Worm (Caenorhabditis elegans) whole organism, young adult: Measurements from ENCODE around the gene rnp-5.

ENCODE experiments used
- B0019.2 ChIP-seq: fragments of 200-800 bp; sonication (Bioruptor generic); conservative IDR thresholded peaks from 2 replicates; pipeline ENCODE4 v1.3.6; 2022; ENCODE audit warnings: missing genetic modification reagents, missing genetic modification characterization, missing compliant biosample characterization
- B0035.1 ChIP-seq: sonication (generic microtip); optimal IDR thresholded peaks from 2 replicates; lab custom pipeline; 2016; ENCODE audit warnings: missing genetic modification characterization, mild to moderate bottlenecking, missing compliant biosample characterization, missing genotype, missing genetic modification reagents
- B0336.3 ChIP-seq: fragments of 200-800 bp; sonication (Bioruptor generic); IDR thresholded peaks from 2 replicates; pipeline ENCODE4 v1.3.6; 2022; ENCODE audit warnings: missing genetic modification characterization, missing compliant biosample characterization
- F55B11.4 ChIP-seq: sonication (generic microtip); optimal IDR thresholded peaks from 2 replicates; lab custom pipeline; 2016; ENCODE audit warnings: missing compliant biosample characterization, missing genetic modification characterization, borderline replicate concordance; ENCODE audit not compliant: insufficient read depth
- F57A8.1 ChIP-seq: fragments of 200-800 bp; sonication (Bioruptor generic); optimal IDR thresholded peaks from 2 replicates; lab custom pipeline; 2018; ENCODE audit warnings: mild to moderate bottlenecking, missing genetic modification characterization, moderate library complexity, missing compliant biosample characterization
- Y53G8AR.9 ChIP-seq: fragments of 200-800 bp; sonication (Bioruptor generic); conservative IDR thresholded peaks from 2 replicates; pipeline ENCODE4 v1.3.6; 2022; ENCODE audit warnings: missing genetic modification reagents, missing genetic modification characterization, missing compliant biosample characterization
- Y56A3A.18 ChIP-seq: fragments of 200-800 bp; sonication (Bioruptor generic); IDR thresholded peaks from 2 replicates; pipeline ENCODE4 v1.3.6; 2022; ENCODE audit warnings: missing genetic modification reagents, missing genetic modification characterization, missing compliant biosample characterization
- Y79H2A.3 ChIP-seq: fragments of 200-800 bp; sonication (Bioruptor generic); conservative IDR thresholded peaks from 2 replicates; pipeline ENCODE4 v1.3.6; 2022; ENCODE audit warnings: missing genetic modification reagents, missing genetic modification characterization, missing compliant biosample characterization
- aptf-3 ChIP-seq: fragments of 200-800 bp; sonication (Bioruptor generic); IDR thresholded peaks from 2 replicates; pipeline ENCODE4 v1.3.6; 2022; ENCODE audit warnings: missing genetic modification characterization, missing compliant biosample characterization
- attf-5 ChIP-seq: fragments of 200-800 bp; sonication (Bioruptor generic); optimal IDR thresholded peaks from 2 replicates; lab custom pipeline; 2018; ENCODE audit warnings: mild to moderate bottlenecking, missing genetic modification characterization, missing compliant biosample characterization
- bed-2 ChIP-seq: fragments of 200-800 bp; sonication (Bioruptor generic); IDR thresholded peaks from 2 replicates; pipeline ENCODE4 v1.3.6; 2022; ENCODE audit warnings: missing genetic modification reagents, missing genetic modification characterization, missing compliant biosample characterization
- cebp-1 ChIP-seq, 2 experiments: fragments of 200-800 bp in 1 of 2; sonication (Bioruptor generic) in 1 of 2; sonication (generic microtip) in 1 of 2; IDR thresholded peaks in 1 of 2; optimal IDR thresholded peaks in 1 of 2; 2 replicates each; pipeline versions ENCODE4 v1.3.6 to Lab custom; 2017 to 2022; ENCODE audit warnings: missing compliant biosample characterization in 2 of 2, missing genetic modification characterization in 2 of 2, mild to moderate bottlenecking in 1 of 2, missing genetic modification reagents in 1 of 2, moderate library complexity in 1 of 2
- cebp-2 ChIP-seq: fragments of 200-800 bp; sonication (Bioruptor generic); IDR thresholded peaks from 2 replicates; pipeline ENCODE4 v1.3.6; 2022; ENCODE audit warnings: missing genetic modification characterization, missing compliant biosample characterization
- ceh-79 ChIP-seq: sonication (generic microtip); optimal IDR thresholded peaks from 2 replicates; lab custom pipeline; 2017; ENCODE audit warnings: mild to moderate bottlenecking, missing genetic modification characterization, missing compliant biosample characterization
- dox-1 ChIP-seq: fragments of 200-800 bp; sonication (Bioruptor generic); IDR thresholded peaks from 2 replicates; pipeline ENCODE4 v1.3.6; 2022; ENCODE audit warnings: missing genetic modification reagents, missing genetic modification characterization, missing compliant biosample characterization
- dpl-1 ChIP-seq: fragments of 150-350 bp; optimal IDR thresholded peaks from 2 replicates; lab custom pipeline; 2014; ENCODE audit warnings: missing biosample characterization, missing genetic modification reagents, missing genetic modification characterization
- efl-1 ChIP-seq: fragments of 150-350 bp; optimal IDR thresholded peaks from 2 replicates; lab custom pipeline; 2014; ENCODE audit warnings: missing biosample characterization, missing genetic modification reagents, missing genetic modification characterization
- hlh-26 ChIP-seq: fragments of 200-800 bp; sonication (Bioruptor generic); conservative IDR thresholded peaks from 2 replicates; pipeline ENCODE4 v1.3.6; 2022; ENCODE audit warnings: missing genetic modification reagents, missing genetic modification characterization, missing compliant biosample characterization
- hmg-1.2 ChIP-seq: fragments of 200-800 bp; sonication (Bioruptor generic); IDR thresholded peaks from 2 replicates; pipeline ENCODE4 v1.3.6; 2022; ENCODE audit warnings: missing genetic modification reagents, missing genetic modification characterization, missing compliant biosample characterization
- hsf-1 ChIP-seq: fragments of 200-800 bp; sonication (Bioruptor generic); IDR thresholded peaks from 2 replicates; pipeline ENCODE4 v1.3.6; 2022; ENCODE audit warnings: missing genetic modification reagents, missing genetic modification characterization, missing compliant biosample characterization
- lag-1 ChIP-seq: fragments of 200-800 bp; sonication (Bioruptor generic); IDR thresholded peaks from 2 replicates; pipeline ENCODE4 v1.3.6; 2022; ENCODE audit warnings: missing genetic modification reagents, missing genetic modification characterization, missing compliant biosample characterization
- lin-26 ChIP-seq: fragments of 200-800 bp; sonication (Bioruptor generic); IDR thresholded peaks from 2 replicates; pipeline ENCODE4 v1.3.6; 2022; ENCODE audit warnings: missing genetic modification reagents, missing genetic modification characterization, missing compliant biosample characterization
- lin-40 ChIP-seq: sonication (generic microtip); optimal IDR thresholded peaks from 2 replicates; lab custom pipeline; 2016; ENCODE audit warnings: missing genetic modification characterization, mild to moderate bottlenecking, missing compliant biosample characterization, missing genotype, missing genetic modification reagents
- lir-1 ChIP-seq: fragments of 200-800 bp; sonication (Bioruptor generic); conservative IDR thresholded peaks from 2 replicates; pipeline ENCODE4 v1.3.6; 2022; ENCODE audit warnings: missing genetic modification reagents, missing genetic modification characterization, missing compliant biosample characterization
- madf-3 ChIP-seq: fragments of 200-800 bp; sonication (Bioruptor generic); IDR thresholded peaks from 2 replicates; pipeline ENCODE4 v1.3.6; 2022; ENCODE audit warnings: missing genetic modification reagents, missing genetic modification characterization, missing compliant biosample characterization
- mcd-1 ChIP-seq: fragments of 200-800 bp; sonication (Bioruptor generic); IDR thresholded peaks from 2 replicates; pipeline ENCODE4 v1.3.6; 2022; ENCODE audit warnings: missing genetic modification reagents, missing genetic modification characterization, missing compliant biosample characterization
- mxl-1 ChIP-seq: sonication (generic microtip); optimal IDR thresholded peaks from 2 replicates; lab custom pipeline; 2016; ENCODE audit warnings: missing genetic modification characterization, missing compliant biosample characterization
- nfyb-1 ChIP-seq: fragments of 200-800 bp; sonication (Bioruptor generic); IDR thresholded peaks from 2 replicates; pipeline ENCODE4 v1.3.6; 2022; ENCODE audit warnings: missing genetic modification reagents, missing genetic modification characterization, missing compliant biosample characterization
- nhr-120 ChIP-seq: fragments of 200-800 bp; sonication (Bioruptor generic); IDR thresholded peaks from 2 replicates; pipeline ENCODE4 v1.3.6; 2022; ENCODE audit warnings: missing genetic modification characterization, missing compliant biosample characterization
- nhr-80 ChIP-seq: sonication (generic microtip); optimal IDR thresholded peaks from 2 replicates; lab custom pipeline; 2016; ENCODE audit warnings: missing genetic modification characterization, missing compliant biosample characterization
- nhr-90 ChIP-seq: sonication (generic microtip); optimal IDR thresholded peaks from 2 replicates; lab custom pipeline; 2016; ENCODE audit warnings: missing genotype, mild to moderate bottlenecking, missing genetic modification characterization, missing compliant biosample characterization
- pbrm-1 ChIP-seq: fragments of 200-800 bp; sonication (Bioruptor generic); IDR thresholded peaks from 2 replicates; pipeline ENCODE4 v1.3.6; 2022; ENCODE audit warnings: missing genetic modification reagents, missing genetic modification characterization, missing compliant biosample characterization
- snpc-1.1 ChIP-seq: sonication (generic microtip); optimal IDR thresholded peaks from 2 replicates; lab custom pipeline; 2017; ENCODE audit warnings: missing genetic modification characterization, mild to moderate bottlenecking, missing compliant biosample characterization, antibody characterized with exemption, moderate library complexity, missing genotype, missing genetic modification reagents; ENCODE audit not compliant: insufficient read depth
- snpc-4 ChIP-seq, 5 experiments: fragments of 150-350 bp in 1 of 5; sonication (generic microtip) in 4 of 5; optimal IDR thresholded peaks; 2 replicates each; lab custom pipeline; 2014 to 2018; ENCODE audit warnings: missing genetic modification characterization in 5 of 5, missing biosample characterization in 3 of 5, antibody characterized with exemption in 2 of 5, mild to moderate bottlenecking in 2 of 5, missing compliant biosample characterization in 2 of 5, missing genotype in 2 of 5, moderate library complexity in 2 of 5, missing genetic modification reagents in 1 of 5
- somi-1 ChIP-seq: fragments of 200-800 bp; sonication (Bioruptor generic); optimal IDR thresholded peaks from 2 replicates; lab custom pipeline; 2018; ENCODE audit warnings: mild to moderate bottlenecking, missing genetic modification characterization, missing compliant biosample characterization
- sptf-2 ChIP-seq: fragments of 200-800 bp; sonication (Bioruptor generic); optimal IDR thresholded peaks from 2 replicates; lab custom pipeline; 2018; ENCODE audit warnings: mild to moderate bottlenecking, missing genetic modification characterization, missing compliant biosample characterization
- tbp1 ChIP-seq: fragments of 200-800 bp; sonication (Bioruptor generic); optimal IDR thresholded peaks from 2 replicates; lab custom pipeline; 2018; ENCODE audit warnings: mild to moderate bottlenecking, missing genetic modification characterization, missing compliant biosample characterization
- tlf-1 ChIP-seq: fragments of 200-800 bp; sonication (Bioruptor generic); optimal IDR thresholded peaks from 2 replicates; lab custom pipeline; 2018; ENCODE audit warnings: mild to moderate bottlenecking, missing genetic modification characterization, missing compliant biosample characterization
- zfh-2 ChIP-seq: fragments of 200-800 bp; sonication (Bioruptor generic); conservative IDR thresholded peaks from 2 replicates; pipeline ENCODE4 v1.3.6; 2022; ENCODE audit warnings: missing genetic modification reagents, missing genetic modification characterization, missing compliant biosample characterization
- zim-3 ChIP-seq: sonication (generic microtip); optimal IDR thresholded peaks from 2 replicates; lab custom pipeline; 2017; ENCODE audit warnings: mild to moderate bottlenecking, missing genetic modification characterization, moderate library complexity, missing compliant biosample characterization
- ztf-6 ChIP-seq: fragments of 200-800 bp; sonication (Bioruptor generic); IDR thresholded peaks from 2 replicates; pipeline ENCODE4 v1.3.6; 2022; ENCODE audit warnings: missing genetic modification reagents, missing genetic modification characterization, missing compliant biosample characterization

Gene rnp-5

DNA sequence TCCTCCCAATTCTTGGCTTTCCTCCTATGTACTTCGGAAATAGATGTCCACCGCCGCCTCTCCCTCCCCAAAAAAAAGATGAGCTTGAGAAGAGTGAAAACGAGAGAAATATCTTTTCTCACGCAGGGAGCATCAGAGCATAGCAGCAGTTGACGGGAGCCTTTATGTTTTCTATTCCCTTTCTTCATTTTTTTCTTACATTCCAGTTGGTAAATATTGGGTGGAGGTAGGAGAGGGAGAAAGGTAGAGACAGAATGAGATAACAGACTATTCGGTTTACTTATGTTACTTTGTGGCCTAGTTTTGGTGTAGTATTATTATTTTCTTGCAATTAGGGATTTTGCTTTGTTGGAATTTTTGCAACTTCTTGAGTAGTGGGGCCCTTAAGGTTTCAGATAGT, 9.1 kb downstream of the rnp-5 start:
- TF ChIP-seq nfyb-1 (no peak), B0019.2 (GFP tag; lab: Robert Waterston, UW) (no peak), mxl-1 (tag; lab: Kevin White, UChicago) (no peak), hlh-26 (GFP tag; lab: Robert Waterston, UW) (no peak), zfh-2 (GFP tag; lab: Robert Waterston, UW) (no peak), nhr-80 (tag; lab: Kevin White, UChicago) (no peak), nhr-90 (no peak), Y53G8AR.9 (GFP tag; lab: Robert Waterston, UW) (no peak), Y79H2A.3 (GFP tag; lab: Robert Waterston, UW) (no peak), lag-1 (GFP tag; lab: Robert Waterston, UW) (no peak), lir-1 (GFP tag; lab: Robert Waterston, UW) (no peak), sptf-2 (GFP tag; lab: Kevin White, UChicago) (no peak), B0035.1 (tag; lab: Kevin White, UChicago) (no peak), mcd-1 (GFP tag; lab: Robert Waterston, UW) (no peak)

DNA sequence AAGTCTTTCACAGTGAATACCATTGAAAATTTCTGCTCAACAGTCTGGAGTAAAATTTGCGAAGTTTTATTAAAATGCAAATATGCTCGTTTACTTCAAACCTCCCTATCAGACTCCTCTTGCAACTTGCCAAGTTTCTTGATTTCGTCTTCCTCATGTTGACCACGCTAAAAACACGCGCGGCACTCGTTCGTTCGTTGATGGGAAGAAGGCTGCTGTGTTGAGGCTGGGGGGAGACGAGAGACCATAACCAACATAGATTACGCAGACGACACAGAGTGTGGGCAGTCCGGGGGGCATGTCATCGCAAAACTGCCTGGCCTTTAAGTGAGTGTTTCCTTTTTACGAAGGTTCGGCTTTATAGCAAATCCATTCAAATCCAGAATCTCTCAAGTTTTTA, 9.7 kb downstream of the rnp-5 start:
- TF ChIP-seq aptf-3 (GFP tag; lab: Robert Waterston, UW) = no peak
- no peak for TF ChIP-seq lin-40 (tag; lab: Kevin White, UChicago)
- no peak for TF ChIP-seq hlh-26 (GFP tag; lab: Robert Waterston, UW)
- TF ChIP-seq mcd-1 (GFP tag; lab: Robert Waterston, UW) = peak; percentile 51
- TF ChIP-seq dox-1 = 0 out of 2 replicates have a peak, but pooled peaks have one; percentile 23
- TF ChIP-seq zfh-2 (GFP tag; lab: Robert Waterston, UW) = peak; percentile 50
- peak; percentile 31; the same call in 1 of the 2 replicates for TF ChIP-seq hmg-1.2 (GFP tag; lab: Robert Waterston, UW)
- TF ChIP-seq lin-26 (GFP tag; lab: Robert Waterston, UW) = 0 out of 2 replicates have a peak, but pooled peaks have one; percentile 20
- TF ChIP-seq tbp1 (GFP tag; lab: Kevin White, UChicago) = no peak
- TF ChIP-seq Y56A3A.18 (GFP tag; lab: Robert Waterston, UW) = no peak
- no peak for TF ChIP-seq nhr-120 (GFP tag; lab: Robert Waterston, UW)
- TF ChIP-seq attf-5 (GFP tag; lab: Kevin White, UChicago) = peak; percentile 42
- TF ChIP-seq snpc-1.1 (tag; lab: Kevin White, UChicago) = no peak
- TF ChIP-seq nhr-80 (tag; lab: Kevin White, UChicago) = peak; percentile 49
- TF ChIP-seq B0336.3 = no peak
- no peak for TF ChIP-seq snpc-4 (GFP tag; optimal IDR thresholded peaks at IDR 0.05; lab: Kevin White, UChicago)
- peak in 1 of 4 experiments; percentile 22 for TF ChIP-seq snpc-4 (tag; optimal IDR thresholded peaks at IDR 0.05; lab: Kevin White, UChicago)
- TF ChIP-seq hsf-1 (GFP tag; lab: Robert Waterston, UW) = no peak
- TF ChIP-seq cebp-1 (GFP tag; IDR thresholded peaks at IDR 0.05; lab: Robert Waterston, UW) = no peak
- peak; percentile 36 for TF ChIP-seq cebp-1 (tag; optimal IDR thresholded peaks at IDR 0.05; lab: Kevin White, UChicago)
- TF ChIP-seq bed-2 (GFP tag; lab: Robert Waterston, UW) = no peak

DNA sequence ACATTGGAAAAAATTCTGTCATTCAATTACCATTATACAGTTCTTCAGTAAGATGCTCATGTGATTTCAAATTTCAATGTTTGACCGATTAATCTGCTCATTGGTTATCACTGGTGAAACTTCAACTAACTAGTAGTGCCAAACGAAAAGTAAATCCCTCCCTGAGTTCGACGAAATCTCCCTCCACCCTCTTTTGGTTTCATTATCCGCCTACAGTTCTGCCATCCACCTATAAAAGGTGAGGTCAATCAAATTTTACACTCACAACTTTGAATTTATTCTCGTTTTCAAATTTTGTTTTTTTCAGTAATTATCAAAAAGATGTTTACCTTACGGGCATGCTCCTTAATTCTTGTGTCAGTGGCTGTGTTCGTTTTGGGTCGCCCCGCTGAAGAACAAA, 11.1 kb downstream of the rnp-5 start, which contains the start of gene far-8:
Gene far-8 (plus strand): TSS at position 301 of the 400 bp plus-strand sequence.
- TF ChIP-seq dpl-1 (no peak), ceh-79 (tag; lab: Kevin White, UChicago) (no peak), pbrm-1 (GFP tag; lab: Robert Waterston, UW) (no peak), B0336.3 (no peak), F55B11.4 (tag; lab: Kevin White, UChicago) (no peak), ztf-6 (no peak), somi-1 (GFP tag; lab: Kevin White, UChicago) (no peak), zim-3 (tag; lab: Kevin White, UChicago) (no peak), F57A8.1 (GFP tag; lab: Kevin White, UChicago) (no peak), madf-3 (GFP tag; lab: Robert Waterston, UW) (no peak), Y53G8AR.9 (GFP tag; lab: Robert Waterston, UW) (no peak), attf-5 (GFP tag; lab: Kevin White, UChicago) (no peak), tlf-1 (GFP tag; lab: Kevin White, UChicago) (no peak), cebp-1 (GFP tag; IDR thresholded peaks at IDR 0.05; lab: Robert Waterston, UW) (no peak), cebp-1 (tag; optimal IDR thresholded peaks at IDR 0.05; lab: Kevin White, UChicago) (no peak), cebp-2 (GFP tag; lab: Robert Waterston, UW) (no peak), efl-1 (no peak), mcd-1 (GFP tag; lab: Robert Waterston, UW) (no peak)
